Worm (Caenorhabditis elegans): Measurements from ENCODE around the gene ZK688.4.

DNA sequence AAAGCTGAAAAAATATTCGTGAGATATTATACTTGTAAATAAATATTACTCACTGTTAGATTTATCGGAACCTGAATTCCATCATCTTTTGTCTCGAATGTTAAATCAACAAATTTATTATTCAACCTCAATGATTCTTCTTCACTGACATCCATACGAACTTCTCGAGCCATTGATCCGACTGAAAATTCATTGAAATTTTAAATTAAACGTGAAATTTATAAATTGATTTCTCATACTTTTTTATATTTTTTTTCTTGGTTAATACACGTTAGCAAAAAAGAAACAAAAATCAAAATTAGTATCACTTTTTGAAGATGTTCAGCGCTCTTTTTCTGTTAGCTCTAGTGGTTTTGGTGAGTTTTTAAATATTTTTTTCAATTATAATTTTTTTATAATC lies 25.0 kb downstream of the ZK688.4 start, which contains the start of gene C29E4.14:
- TF ChIP-seq fkh-10 (GFP tag; optimal IDR thresholded peaks at IDR 0.05) (no peak), lin-13 (GFP tag; optimal IDR thresholded peaks at IDR 0.05) (no peak)
